Worm (Caenorhabditis elegans) whole organism, midembryonic: Measurements from ENCODE around the gene prk-1.

Experiments
- T22C8.4 ChIP-seq: fragments of 200-800 bp; sonication (Bioruptor generic); IDR thresholded peaks from 2 replicates; pipeline ENCODE4 v1.3.6; 2022; ENCODE audit warnings: missing genetic modification characterization, missing compliant biosample characterization
- cog-1 ChIP-seq: sonication (generic microtip); optimal IDR thresholded peaks from 2 replicates; lab custom pipeline; 2016; ENCODE audit warnings: missing genetic modification characterization, missing compliant biosample characterization
- flt-1 ChIP-seq: fragments of 200-800 bp; sonication (Bioruptor generic); IDR thresholded peaks from 2 replicates; pipeline ENCODE4 v1.3.6; 2022; ENCODE audit warnings: missing genetic modification characterization, missing compliant biosample characterization
- klf-2 ChIP-seq: fragments of 200-800 bp; sonication (Bioruptor generic); conservative IDR thresholded peaks from 2 replicates; pipeline ENCODE4 v1.3.6; 2022; ENCODE audit warnings: missing genetic modification reagents, missing genetic modification characterization, missing compliant biosample characterization
- med-1 ChIP-seq: sonication (generic microtip); optimal IDR thresholded peaks from 2 replicates; lab custom pipeline; 2017; ENCODE audit warnings: missing genetic modification characterization, mild to moderate bottlenecking, missing compliant biosample characterization, antibody characterized with exemption, missing genetic modification reagents; ENCODE audit not compliant: insufficient read depth
- ref-1 ChIP-seq: fragments of 200-800 bp; sonication (Bioruptor generic); conservative IDR thresholded peaks from 2 replicates; pipeline ENCODE4 v1.3.6; 2022; ENCODE audit warnings: missing genetic modification reagents, missing genetic modification characterization, missing compliant biosample characterization
- tab-1 ChIP-seq: fragments of 200-800 bp; sonication (Bioruptor generic); IDR thresholded peaks from 2 replicates; pipeline ENCODE4 v1.3.6; 2022; ENCODE audit warnings: missing genetic modification characterization, missing compliant biosample characterization
- ztf-23 ChIP-seq: fragments of 200-800 bp; sonication (Bioruptor generic); IDR thresholded peaks from 2 replicates; pipeline ENCODE4 v1.3.6; 2022; ENCODE audit warnings: missing genetic modification reagents, missing genetic modification characterization, missing compliant biosample characterization
- ztf-29 ChIP-seq: fragments of 200-800 bp; sonication (Bioruptor generic); IDR thresholded peaks from 2 replicates; pipeline ENCODE4 v1.3.6; 2022; ENCODE audit warnings: missing genetic modification reagents, missing genetic modification characterization, missing compliant biosample characterization

The prk-1 gene

DNA sequence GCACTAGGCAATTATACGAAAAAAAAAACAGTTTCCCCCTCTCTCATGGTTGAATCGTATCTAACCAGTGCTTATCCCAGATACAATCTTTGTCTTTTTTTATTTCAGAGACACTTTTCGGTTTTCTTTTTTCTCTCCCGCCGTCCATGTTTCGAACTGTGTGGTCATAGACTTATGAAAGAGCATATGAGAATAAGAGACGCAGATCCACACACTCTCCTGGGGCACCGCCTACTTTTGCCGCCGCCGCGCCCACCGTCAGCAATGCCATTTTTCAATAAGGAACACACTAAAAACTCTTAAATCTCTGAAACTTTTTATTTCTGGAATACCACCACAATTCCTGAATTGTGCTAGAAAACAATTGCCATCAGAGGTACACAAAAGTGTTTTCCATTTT is at the start of gene prk-1:
prk-1 (plus strand) TSS at position 269 of the 400 bp plus-strand sequence.
- TF ChIP-seq T22C8.4 (GFP tag; lab: Robert Waterston, UW) (no peak), ztf-29 (GFP tag; lab: Robert Waterston, UW) (no peak), klf-2 (GFP tag; lab: Robert Waterston, UW) (no peak), med-1 (GFP tag; lab: Kevin White, UChicago) (no peak), ztf-23 (GFP tag; lab: Robert Waterston, UW) (no peak), flt-1 (GFP tag; lab: Robert Waterston, UW) (no peak)

DNA sequence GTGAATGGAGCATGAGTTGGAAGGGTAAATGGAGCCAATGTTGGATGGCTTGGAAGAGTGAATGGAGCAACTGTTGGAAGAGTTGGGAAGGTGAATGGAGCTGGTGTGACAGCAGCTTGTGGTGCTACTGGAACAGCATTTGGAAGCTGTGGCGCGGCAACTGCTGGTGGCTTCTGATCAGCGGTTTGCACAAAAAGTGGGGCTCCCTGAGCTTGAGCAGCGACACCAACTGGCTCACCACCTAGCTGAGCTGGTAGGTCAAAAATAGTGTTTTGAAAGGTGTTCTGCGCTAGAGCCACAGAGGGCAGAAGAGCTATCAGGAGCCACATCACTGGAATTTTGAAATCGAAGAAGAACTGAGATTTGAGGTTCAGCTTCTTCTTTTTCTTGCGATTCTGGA is 44.6 kb upstream of the prk-1 start:
- 0 out of 2 replicates have a peak, but pooled peaks have one; percentile 46 for TF ChIP-seq tab-1 (GFP tag; lab: Robert Waterston, UW)
- TF ChIP-seq flt-1 (GFP tag; lab: Robert Waterston, UW) = no peak

DNA sequence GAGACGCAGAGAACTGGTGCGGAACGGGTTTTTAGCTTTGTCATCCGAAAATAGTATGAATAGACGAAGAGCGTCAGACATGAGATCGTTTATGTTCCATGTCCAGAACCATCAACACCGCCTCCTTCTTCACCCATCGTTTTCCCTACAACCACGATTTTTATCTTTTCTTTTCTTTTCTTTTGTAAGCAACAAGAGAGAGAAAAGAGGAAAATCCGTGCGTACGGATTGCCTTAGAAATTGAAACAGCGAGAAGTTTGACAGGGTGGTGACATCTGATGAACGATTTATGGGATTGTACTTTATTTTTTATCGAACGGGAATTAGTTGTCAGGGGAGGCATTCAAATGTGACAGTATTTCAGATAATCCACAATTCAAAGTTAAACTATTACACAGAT is 44.2 kb upstream of the prk-1 start, which contains the start of gene abu-13:
abu-13 (minus strand) TSS at position 152 of the 400 bp plus-strand sequence.
- no peak for TF ChIP-seq cog-1 (tag; lab: Kevin White, UChicago)
- no peak for TF ChIP-seq flt-1 (GFP tag; lab: Robert Waterston, UW)
- no peak for TF ChIP-seq klf-2 (GFP tag; lab: Robert Waterston, UW)
- TF ChIP-seq ztf-23 (GFP tag; lab: Robert Waterston, UW) = no peak
- TF ChIP-seq tab-1 (GFP tag; lab: Robert Waterston, UW) = no peak
- no peak for TF ChIP-seq T22C8.4 (GFP tag; lab: Robert Waterston, UW)
- no peak for TF ChIP-seq ztf-29 (GFP tag; lab: Robert Waterston, UW)
- TF ChIP-seq med-1 (GFP tag; lab: Kevin White, UChicago) = no peak
- no peak for TF ChIP-seq ref-1 (GFP tag; lab: Robert Waterston, UW)

DNA sequence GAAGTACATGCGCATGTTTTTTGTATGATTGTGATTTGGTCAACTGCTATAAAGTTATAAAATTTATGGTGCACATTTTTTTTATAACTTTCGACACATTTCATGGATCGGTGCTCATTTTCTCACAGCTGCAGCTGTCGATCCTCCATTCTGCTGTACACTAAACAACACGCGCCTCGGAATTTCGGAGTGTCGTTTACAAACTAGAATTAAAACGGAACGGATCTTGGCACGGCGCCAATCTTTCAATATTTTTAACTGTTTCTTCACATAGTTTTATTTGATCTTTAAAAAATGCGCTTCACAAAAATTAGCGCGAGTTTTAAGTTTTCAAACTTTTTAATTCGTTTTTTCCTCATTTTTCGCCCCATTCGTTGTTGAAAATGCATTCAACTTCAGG is 43.6 kb upstream of the prk-1 start, which contains the start of gene let-711:
let-711 (plus strand) TSS at position 337 of the 400 bp plus-strand sequence.
- TF ChIP-seq med-1 (GFP tag; lab: Kevin White, UChicago) = no peak
- TF ChIP-seq T22C8.4 (GFP tag; lab: Robert Waterston, UW) = no peak
- no peak for TF ChIP-seq ztf-29 (GFP tag; lab: Robert Waterston, UW)
- TF ChIP-seq tab-1 (GFP tag; lab: Robert Waterston, UW) = no peak
- no peak for TF ChIP-seq cog-1 (tag; lab: Kevin White, UChicago)

DNA sequence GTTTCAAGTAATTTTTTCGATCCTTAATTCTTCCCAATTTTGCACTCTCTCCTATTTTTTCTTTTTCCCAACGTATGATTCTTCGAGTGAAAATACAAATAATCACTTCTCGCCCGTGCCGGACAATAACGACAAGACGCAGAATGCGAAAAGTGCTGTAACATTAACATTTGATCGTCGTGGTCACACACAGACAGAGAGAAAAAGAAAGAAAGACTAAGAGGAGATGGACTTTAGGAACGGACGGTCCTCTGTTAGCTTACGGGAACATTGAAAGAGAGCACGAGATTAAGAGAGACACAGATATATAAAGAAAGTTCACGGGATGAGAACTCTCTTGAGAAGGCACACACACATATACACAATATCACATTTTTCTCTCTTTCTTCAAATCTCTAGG is 42.1 kb upstream of the prk-1 start:
- TF ChIP-seq cog-1 (tag; lab: Kevin White, UChicago) (peak; percentile 44), ztf-29 (GFP tag; lab: Robert Waterston, UW) (no peak), ref-1 (GFP tag; lab: Robert Waterston, UW) (no peak), T22C8.4 (GFP tag; lab: Robert Waterston, UW) (no peak), flt-1 (GFP tag; lab: Robert Waterston, UW) (no peak)

DNA sequence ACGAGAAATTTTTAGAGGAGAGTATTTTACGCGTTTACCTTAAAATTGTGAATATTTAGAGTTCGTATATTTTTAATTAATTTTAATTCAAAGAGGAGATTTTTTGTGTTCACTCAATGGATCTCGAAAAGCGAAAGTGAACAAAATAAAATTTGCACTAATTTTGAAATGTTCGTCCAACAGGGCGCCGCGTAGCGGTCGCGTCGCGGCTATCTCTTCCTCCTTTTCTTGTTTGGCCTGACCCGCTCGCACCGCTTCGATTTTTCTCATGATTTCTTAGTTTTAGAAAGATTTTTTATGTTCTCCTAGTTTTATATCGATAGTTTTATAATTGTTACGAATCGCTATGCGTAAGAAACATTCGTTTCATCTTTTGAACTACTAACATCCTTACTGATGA is 38.5 kb upstream of the prk-1 start:
- TF ChIP-seq tab-1 (GFP tag; lab: Robert Waterston, UW) (no peak), cog-1 (tag; lab: Kevin White, UChicago) (no peak), ref-1 (GFP tag; lab: Robert Waterston, UW) (no peak), flt-1 (GFP tag; lab: Robert Waterston, UW) (no peak), ztf-29 (GFP tag; lab: Robert Waterston, UW) (no peak), ztf-23 (GFP tag; lab: Robert Waterston, UW) (no peak), med-1 (GFP tag; lab: Kevin White, UChicago) (no peak), T22C8.4 (GFP tag; lab: Robert Waterston, UW) (no peak), klf-2 (GFP tag; lab: Robert Waterston, UW) (no peak)

DNA sequence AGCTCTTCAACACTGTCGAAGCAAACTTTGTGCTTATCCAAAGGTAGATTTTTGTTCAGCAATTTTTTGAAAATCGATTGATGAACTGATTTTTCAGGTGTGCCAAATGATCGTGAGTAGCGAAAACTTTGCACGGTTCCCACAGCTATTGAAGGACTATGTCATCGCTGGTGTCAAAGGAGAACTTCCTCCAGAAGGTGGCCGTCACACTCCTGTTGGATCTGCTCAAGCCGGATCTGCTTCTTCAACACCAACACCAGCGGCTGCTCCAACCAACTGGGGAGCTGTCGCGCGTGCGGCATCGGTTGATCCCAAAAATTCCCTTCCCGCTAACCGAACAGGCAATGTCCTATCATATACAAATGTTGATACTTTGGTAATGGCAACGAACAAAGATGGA is 36.6 kb upstream of the prk-1 start:
- TF ChIP-seq cog-1 (tag; lab: Kevin White, UChicago) (no peak), ztf-29 (GFP tag; lab: Robert Waterston, UW) (no peak), ref-1 (GFP tag; lab: Robert Waterston, UW) (no peak), tab-1 (GFP tag; lab: Robert Waterston, UW) (no peak), med-1 (GFP tag; lab: Kevin White, UChicago) (no peak), ztf-23 (GFP tag; lab: Robert Waterston, UW) (no peak), flt-1 (GFP tag; lab: Robert Waterston, UW) (no peak)

DNA sequence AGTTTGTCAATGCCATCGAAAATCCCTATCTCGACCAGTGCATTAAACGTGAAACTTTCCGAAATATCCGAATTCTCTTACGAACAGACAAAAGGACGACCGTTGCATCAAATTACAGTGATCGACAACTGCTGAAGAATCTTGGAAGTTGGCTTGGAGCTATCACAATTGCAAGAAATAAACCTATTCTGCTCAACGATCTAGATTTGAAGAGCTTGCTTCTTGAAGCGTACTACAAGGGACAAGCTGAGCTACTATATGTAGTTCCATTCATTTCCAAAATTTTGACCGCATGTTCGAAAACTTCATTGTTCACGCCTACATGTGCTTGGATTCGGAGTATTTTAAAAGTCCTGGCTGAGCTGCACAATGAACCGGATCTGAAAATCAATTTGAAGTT is 36.0 kb upstream of the prk-1 start:
- TF ChIP-seq med-1 (GFP tag; lab: Kevin White, UChicago) (no peak), klf-2 (GFP tag; lab: Robert Waterston, UW) (no peak), tab-1 (GFP tag; lab: Robert Waterston, UW) (no peak), ref-1 (GFP tag; lab: Robert Waterston, UW) (no peak), ztf-23 (GFP tag; lab: Robert Waterston, UW) (no peak), flt-1 (GFP tag; lab: Robert Waterston, UW) (no peak), cog-1 (tag; lab: Kevin White, UChicago) (no peak), T22C8.4 (GFP tag; lab: Robert Waterston, UW) (no peak), ztf-29 (GFP tag; lab: Robert Waterston, UW) (no peak)

DNA sequence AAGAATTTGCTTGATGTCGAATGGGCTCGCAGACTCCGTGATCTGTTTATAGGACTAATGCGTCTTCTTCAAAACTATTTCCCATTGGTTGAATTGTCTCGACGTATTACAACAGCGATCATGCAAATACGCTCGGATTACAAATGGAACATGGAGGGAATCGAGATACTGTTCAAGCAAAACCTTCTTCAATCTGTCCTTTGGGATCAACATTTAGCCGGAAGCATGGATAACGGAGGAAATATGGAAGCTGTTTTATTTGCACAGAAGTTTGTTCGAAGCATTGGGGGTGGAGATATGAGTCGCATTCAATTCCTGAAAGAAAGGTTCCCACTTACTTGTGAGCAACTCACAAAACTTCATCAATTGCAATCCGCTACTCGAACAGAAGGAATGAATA is 34.2 kb upstream of the prk-1 start:
- TF ChIP-seq tab-1 (GFP tag; lab: Robert Waterston, UW) = no peak
- TF ChIP-seq T22C8.4 (GFP tag; lab: Robert Waterston, UW) = no peak
- TF ChIP-seq ref-1 (GFP tag; lab: Robert Waterston, UW) = no peak
- no peak for TF ChIP-seq flt-1 (GFP tag; lab: Robert Waterston, UW)
- no peak for TF ChIP-seq med-1 (GFP tag; lab: Kevin White, UChicago)
- no peak for TF ChIP-seq ztf-23 (GFP tag; lab: Robert Waterston, UW)
- no peak for TF ChIP-seq klf-2 (GFP tag; lab: Robert Waterston, UW)
- TF ChIP-seq ztf-29 (GFP tag; lab: Robert Waterston, UW) = no peak
- TF ChIP-seq cog-1 (tag; lab: Kevin White, UChicago) = no peak
